Fruit fly (Drosophila melanogaster) whole organism, embryonic: Measurements from ENCODE around the gene PAPLA1.

Experiments
- ATbp ChIP-seq: fragments of 200-800 bp; sonication (Bioruptor generic); optimal IDR thresholded peaks from 2 replicates; lab custom pipeline; 2017; ENCODE audit warnings: missing biosample characterization, mild to moderate bottlenecking, missing genetic modification characterization, missing genetic modification reagents
- Atf6 ChIP-seq: fragments of 200-800 bp; sonication (Bioruptor generic); IDR thresholded peaks from 2 replicates; pipeline ENCODE4 v1.3.6; 2022; ENCODE audit warnings: missing biosample characterization, missing genetic modification characterization
- CG10321 ChIP-seq: fragments of 200-800 bp; sonication (Bioruptor generic); IDR thresholded peaks from 2 replicates; pipeline ENCODE4 v1.3.6; 2022; ENCODE audit warnings: missing biosample characterization, missing genetic modification characterization
- CG10654 ChIP-seq: fragments of 200-800 bp; sonication (Bioruptor generic); optimal IDR thresholded peaks from 2 replicates; lab custom pipeline; 2016; ENCODE audit warnings: missing biosample characterization, missing genetic modification characterization
- CG12391 ChIP-seq: fragments of 200-800 bp; sonication (Bioruptor generic); optimal IDR thresholded peaks from 3 replicates; lab custom pipeline; 2018; ENCODE audit warnings: missing biosample characterization, mild to moderate bottlenecking, missing genetic modification characterization, moderate library complexity
- CG12769 ChIP-seq: fragments of 200-800 bp; sonication (Bioruptor generic); optimal IDR thresholded peaks from 2 replicates; lab custom pipeline; 2019; ENCODE audit warnings: missing biosample characterization, mild to moderate bottlenecking, missing genetic modification characterization, moderate library complexity
- CG14710 ChIP-seq: fragments of 200-800 bp; sonication (Bioruptor generic); optimal IDR thresholded peaks from 3 replicates; lab custom pipeline; 2019; ENCODE audit warnings: missing biosample characterization, mild to moderate bottlenecking, missing genetic modification characterization, moderate library complexity
- CG14965 ChIP-seq: fragments of 200-800 bp; sonication (Bioruptor generic); optimal IDR thresholded peaks from 2 replicates; lab custom pipeline; 2016; ENCODE audit warnings: missing biosample characterization, missing genetic modification characterization, borderline replicate concordance
- CG1529 ChIP-seq: fragments of 200-800 bp; sonication (Bioruptor generic); optimal IDR thresholded peaks from 3 replicates; lab custom pipeline; 2018; ENCODE audit warnings: missing biosample characterization, missing genetic modification characterization
- CG1603 ChIP-seq: fragments of 200-800 bp; sonication (Bioruptor generic); optimal IDR thresholded peaks from 2 replicates; lab custom pipeline; 2019; ENCODE audit warnings: missing biosample characterization, mild to moderate bottlenecking, missing genetic modification characterization, moderate library complexity
- CG16863 ChIP-seq: fragments of 200-800 bp; sonication (Bioruptor generic); optimal IDR thresholded peaks from 3 replicates; lab custom pipeline; 2016; ENCODE audit warnings: missing biosample characterization, missing genetic modification characterization
- CG17829 ChIP-seq: fragments of 200-800 bp; optimal IDR thresholded peaks from 2 replicates; lab custom pipeline; 2019; ENCODE audit warnings: missing biosample characterization, mild to moderate bottlenecking, missing genetic modification characterization, moderate library complexity
- CG18619 ChIP-seq: fragments of 200-800 bp; sonication (Bioruptor generic); optimal IDR thresholded peaks from 3 replicates; lab custom pipeline; 2017; ENCODE audit warnings: missing biosample characterization, mild to moderate bottlenecking, missing genetic modification characterization
- CG2678 ChIP-seq: fragments of 200-800 bp; sonication (Bioruptor generic); optimal IDR thresholded peaks from 3 replicates; lab custom pipeline; 2019; ENCODE audit warnings: missing biosample characterization, mild to moderate bottlenecking, missing genetic modification characterization, moderate library complexity
- CG33213 ChIP-seq: fragments of 200-800 bp; sonication (Bioruptor generic); optimal IDR thresholded peaks from 3 replicates; lab custom pipeline; 2016; ENCODE audit warnings: missing biosample characterization, missing genetic modification characterization
- CG5953 ChIP-seq: fragments of 200-800 bp; sonication (Bioruptor generic); IDR thresholded peaks from 2 replicates; pipeline ENCODE4 v1.3.6; 2022; ENCODE audit warnings: missing biosample characterization, missing genetic modification characterization
- CG8290 ChIP-seq, 3 experiments: fragments of 200-800 bp; sonication (Bioruptor generic); optimal IDR thresholded peaks; 2 replicates each; lab custom pipeline; 2016 to 2019; ENCODE audit warnings: missing biosample characterization in 3 of 3, missing genetic modification characterization in 3 of 3, mild to moderate bottlenecking in 2 of 3, moderate library complexity in 1 of 3
- CG9215 ChIP-seq: fragments of 200-800 bp; sonication (Bioruptor generic); IDR thresholded peaks from 2 replicates; pipeline ENCODE4 v1.3.6; 2022; ENCODE audit warnings: missing biosample characterization, missing genetic modification characterization
- CG9932 ChIP-seq: fragments of 200-800 bp; sonication (Bioruptor generic); IDR thresholded peaks from 2 replicates; pipeline ENCODE4 v1.3.6; 2022; ENCODE audit warnings: missing biosample characterization, missing genetic modification characterization
- CHES-1-like ChIP-seq: fragments of 200-800 bp; sonication (Bioruptor generic); optimal IDR thresholded peaks from 2 replicates; lab custom pipeline; 2016; ENCODE audit warnings: missing biosample characterization, missing genetic modification characterization
- Chrac-16 ChIP-seq: fragments of 200-800 bp; sonication (Bioruptor generic); optimal IDR thresholded peaks from 3 replicates; lab custom pipeline; 2016; ENCODE audit warnings: missing biosample characterization, missing genetic modification characterization
- Dref ChIP-seq: fragments of 200-800 bp; sonication (Bioruptor generic); IDR thresholded peaks from 2 replicates; pipeline ENCODE4 v1.3.6; 2022; ENCODE audit warnings: missing biosample characterization, missing genetic modification characterization
- E2f2 ChIP-seq: fragments of 200-800 bp; sonication (Bioruptor generic); IDR thresholded peaks from 2 replicates; pipeline ENCODE4 v1.3.6; 2022; ENCODE audit warnings: missing biosample characterization, missing genetic modification characterization
- GATAe ChIP-seq: fragments of 200-800 bp; sonication (Bioruptor generic); conservative IDR thresholded peaks from 2 replicates; pipeline ENCODE4 v1.3.6; 2022; ENCODE audit warnings: missing biosample characterization, missing genetic modification characterization
- HmgD ChIP-seq: fragments of 200-800 bp; sonication (Bioruptor generic); optimal IDR thresholded peaks from 3 replicates; lab custom pipeline; 2016; ENCODE audit warnings: missing biosample characterization, missing genetic modification characterization
- Hr78 ChIP-seq, 2 experiments: fragments of 200-800 bp in 1 of 2; fragments of >200 bp in 1 of 2; sonication (Bioruptor generic) in 1 of 2; optimal IDR thresholded peaks; 2 replicates each; lab custom pipeline; 2017 to 2019; ENCODE audit warnings: missing biosample characterization in 2 of 2, missing genetic modification characterization in 2 of 2, mild to moderate bottlenecking in 1 of 2, moderate library complexity in 1 of 2
- Jarid2 ChIP-seq: fragments of 200-800 bp; sonication (Bioruptor generic); optimal IDR thresholded peaks from 3 replicates; lab custom pipeline; 2017; ENCODE audit warnings: mild to moderate bottlenecking, missing biosample characterization, missing genetic modification reagents, missing genetic modification characterization
- Lpt ChIP-seq: fragments of >200 bp; optimal IDR thresholded peaks from 2 replicates; lab custom pipeline; 2018; ENCODE audit warnings: missing biosample characterization, missing genetic modification characterization
- MBD-R2 ChIP-seq: fragments of 200-800 bp; sonication (Bioruptor generic); IDR thresholded peaks from 2 replicates; pipeline ENCODE4 v1.3.6; 2022; ENCODE audit warnings: missing biosample characterization, missing genetic modification characterization
- Meics ChIP-seq: fragments of 200-800 bp; sonication (Bioruptor generic); optimal IDR thresholded peaks from 2 replicates; lab custom pipeline; 2017; ENCODE audit warnings: missing biosample characterization, mild to moderate bottlenecking, missing genetic modification characterization
- Oaz ChIP-seq: fragments of 200-800 bp; sonication (Bioruptor generic); IDR thresholded peaks from 2 replicates; pipeline ENCODE4 v1.3.6; 2022; ENCODE audit warnings: missing biosample characterization, missing genetic modification characterization
- Xrp1 ChIP-seq: fragments of 200-800 bp; sonication (Bioruptor generic); IDR thresholded peaks from 2 replicates; pipeline ENCODE4 v1.3.6; 2022; ENCODE audit warnings: missing biosample characterization, missing genetic modification characterization
- ara ChIP-seq: fragments of 200-800 bp; sonication (Bioruptor generic); IDR thresholded peaks from 2 replicates; pipeline ENCODE4 v1.3.6; 2022; ENCODE audit warnings: missing biosample characterization, missing genetic modification characterization
- chm ChIP-seq: fragments of 200-800 bp; sonication (Bioruptor generic); IDR thresholded peaks from 2 replicates; pipeline ENCODE4 v1.3.6; 2022; ENCODE audit warnings: missing biosample characterization, missing genetic modification characterization
- croc ChIP-seq: fragments of 200-800 bp; sonication (Bioruptor generic); conservative IDR thresholded peaks from 3 replicates; pipeline ENCODE4 v1.3.6; 2022; ENCODE audit warnings: missing biosample characterization, missing genetic modification characterization
- knrl ChIP-seq: fragments of 200-800 bp; sonication (Bioruptor generic); IDR thresholded peaks from 3 replicates; pipeline ENCODE4 v1.3.6; 2022; ENCODE audit warnings: missing biosample characterization, missing genetic modification characterization; ENCODE audit not compliant: partially characterized antibody
- lmd ChIP-seq: fragments of 200-800 bp; sonication (Bioruptor generic); IDR thresholded peaks from 2 replicates; pipeline ENCODE4 v1.3.6; 2022; ENCODE audit warnings: missing biosample characterization, missing genetic modification characterization
- onecut ChIP-seq: fragments of 200-800 bp; sonication (Bioruptor generic); IDR thresholded peaks from 2 replicates; pipeline ENCODE4 v1.3.6; 2022; ENCODE audit warnings: missing biosample characterization, missing genetic modification characterization
- org-1 ChIP-seq: fragments of 200-800 bp; sonication (Bioruptor generic); optimal IDR thresholded peaks from 2 replicates; lab custom pipeline; 2017; ENCODE audit warnings: missing biosample characterization, missing genetic modification characterization
- pan ChIP-seq, 4 experiments: fragments of >200 bp in 3 of 4; fragments of 200-800 bp in 1 of 4; sonication (Bioruptor generic) in 1 of 4; optimal IDR thresholded peaks in 3 of 4; IDR thresholded peaks in 1 of 4; 2 replicates each; pipeline versions ENCODE4 v1.3.6 to Lab custom; 2017 to 2022; ENCODE audit warnings: missing biosample characterization in 2 of 4, missing genetic modification characterization in 2 of 4, mixed read lengths in 1 of 4
- pb ChIP-seq: fragments of 200-800 bp; sonication (Bioruptor generic); optimal IDR thresholded peaks from 3 replicates; lab custom pipeline; 2016; ENCODE audit warnings: missing biosample characterization, missing genetic modification characterization
- phol ChIP-seq: fragments of 200-800 bp; sonication (Bioruptor generic); optimal IDR thresholded peaks from 3 replicates; lab custom pipeline; 2018; ENCODE audit warnings: missing biosample characterization, mild to moderate bottlenecking, missing genetic modification characterization, moderate library complexity
- ro ChIP-seq: fragments of 200-800 bp; sonication (Bioruptor generic); IDR thresholded peaks from 2 replicates; pipeline ENCODE4 v1.3.6; 2022; ENCODE audit warnings: missing biosample characterization, missing genetic modification characterization
- sim ChIP-seq: fragments of 200-800 bp; sonication (Bioruptor generic); IDR thresholded peaks from 2 replicates; pipeline ENCODE4 v1.3.6; 2022; ENCODE audit warnings: missing biosample characterization, missing genetic modification characterization
- ssp ChIP-seq: fragments of 200-800 bp; sonication (Bioruptor generic); IDR thresholded peaks from 2 replicates; pipeline ENCODE4 v1.3.6; 2022; ENCODE audit warnings: missing biosample characterization, missing genetic modification characterization
- tna ChIP-seq: fragments of 200-800 bp; sonication (Bioruptor generic); IDR thresholded peaks from 2 replicates; pipeline ENCODE4 v1.3.6; 2022; ENCODE audit warnings: missing biosample characterization, missing genetic modification characterization; ENCODE audit not compliant: partially characterized antibody
- toy ChIP-seq: fragments of 200-800 bp; sonication (Bioruptor generic); IDR thresholded peaks from 2 replicates; pipeline ENCODE4 v1.3.6; 2022; ENCODE audit warnings: missing biosample characterization, missing genetic modification characterization
- tx ChIP-seq: fragments of 200-800 bp; sonication (Bioruptor generic); optimal IDR thresholded peaks from 2 replicates; lab custom pipeline; 2016; ENCODE audit warnings: missing biosample characterization, missing genetic modification characterization
- wdn ChIP-seq: fragments of 200-800 bp; sonication (Bioruptor generic); IDR thresholded peaks from 2 replicates; pipeline ENCODE4 v1.3.6; 2022; ENCODE audit warnings: missing biosample characterization, missing genetic modification characterization

PAPLA1 gene

dm6 chr2L:8086736-8087467, 72.5 kb downstream of the PAPLA1 start (continued):
- no peak for TF ChIP-seq CG10654 (GFP tag; lab: Kevin White, UChicago)
- TF ChIP-seq CG9932: peak; percentile 27; the same call in 1 of the 2 replicates
- no peak for TF ChIP-seq pb (GFP tag; lab: Kevin White, UChicago)
- TF ChIP-seq CG9215 (GFP tag; lab: Robert Waterston, UW): no peak
- no peak; the same call in 1 of the 2 replicates for TF ChIP-seq E2f2 (GFP tag; lab: Robert Waterston, UW)
- no peak for TF ChIP-seq onecut
- TF ChIP-seq toy: no peak
- TF ChIP-seq CG14965: no peak
- no peak for TF ChIP-seq phol (tag; lab: Kevin White, UChicago)
- TF ChIP-seq ssp (GFP tag; lab: Robert Waterston, UW): no peak
- TF ChIP-seq org-1 (GFP tag; lab: Kevin White, UChicago): no peak
- TF ChIP-seq Jarid2 (GFP tag; lab: Kevin White, UChicago): no peak
- no peak for TF ChIP-seq CG8290 (GFP tag; optimal IDR thresholded peaks at IDR 0.05; lab: Kevin White, UChicago)
- peak in 1 of 2 experiments; percentile 53 for TF ChIP-seq CG8290 (tag; optimal IDR thresholded peaks at IDR 0.05; lab: Kevin White, UChicago)
- no peak for TF ChIP-seq HmgD (GFP tag; lab: Kevin White, UChicago)
- TF ChIP-seq wdn (GFP tag; lab: Robert Waterston, UW): no peak
- 0 out of 2 replicates have a peak, but pooled peaks have one; percentile 28 for TF ChIP-seq lmd (GFP tag; lab: Robert Waterston, UW)
- TF ChIP-seq CG1529: no peak
- no peak for TF ChIP-seq Hr78 (GFP tag; optimal IDR thresholded peaks at IDR 0.05; lab: Kevin White, UChicago)
- no peak for TF ChIP-seq ara (GFP tag; lab: Robert Waterston, UW)
- peak; percentile 80 for TF ChIP-seq CG12769 (tag; lab: Kevin White, UChicago)
- TF ChIP-seq ATbp (GFP tag; lab: Kevin White, UChicago): no peak
- no peak for TF ChIP-seq sim
- TF ChIP-seq chm (GFP tag; lab: Robert Waterston, UW): 0 out of 2 replicates have a peak, but pooled peaks have one; percentile 33
- no peak for TF ChIP-seq CG14710 (tag; lab: Kevin White, UChicago)
- peak; percentile 36 for TF ChIP-seq CG2678 (tag; lab: Kevin White, UChicago)
- TF ChIP-seq CG12391 (tag; lab: Kevin White, UChicago): peak; percentile 45
- no peak for TF ChIP-seq Atf6 (GFP tag; lab: Robert Waterston, UW)
- TF ChIP-seq Xrp1 (GFP tag; lab: Robert Waterston, UW): no peak
- TF ChIP-seq knrl (GFP tag; lab: Robert Waterston, UW): no peak
- no peak for TF ChIP-seq CG5953
- TF ChIP-seq Meics: no peak
- no peak for TF ChIP-seq Oaz (GFP tag; lab: Robert Waterston, UW)
- TF ChIP-seq CG1603: no peak
- TF ChIP-seq CG18619 (GFP tag; lab: Kevin White, UChicago): peak; percentile 12
- TF ChIP-seq GATAe (GFP tag; lab: Robert Waterston, UW): no peak
- no peak for TF ChIP-seq tx (GFP tag; lab: Kevin White, UChicago)
- no peak for TF ChIP-seq CG33213 (GFP tag; lab: Kevin White, UChicago)
- TF ChIP-seq CHES-1-like (GFP tag; lab: Kevin White, UChicago): peak; percentile 1
- TF ChIP-seq pan (optimal IDR thresholded peaks at IDR 0.05; lab: Kevin White, UChicago): no peak
- TF ChIP-seq pan (GFP tag; optimal IDR thresholded peaks at IDR 0.05 in 1 of 2, IDR thresholded peaks at IDR 0.05 in 1 of 2): no peak
- 0 out of 2 replicates have a peak, but pooled peaks have one; percentile 12 for TF ChIP-seq CG10321 (GFP tag; lab: Robert Waterston, UW)
- no peak for TF ChIP-seq Lpt (GFP tag; lab: Kevin White, UChicago)
- TF ChIP-seq CG16863: no peak
- TF ChIP-seq croc (GFP tag; lab: Robert Waterston, UW): no peak
- no peak for TF ChIP-seq Chrac-16
- TF ChIP-seq Dref (GFP tag; lab: Robert Waterston, UW): no peak
- TF ChIP-seq ro (GFP tag; lab: Robert Waterston, UW): no peak
- TF ChIP-seq tna (GFP tag; lab: Robert Waterston, UW): no peak
- TF ChIP-seq MBD-R2 (GFP tag; lab: Robert Waterston, UW): peak; percentile 24; the same call in 1 of the 2 replicates
- no peak for TF ChIP-seq CG17829 (tag; lab: Kevin White, UChicago)
